Worm (Caenorhabditis elegans) whole organism, dauer: ENCODE results near the gene C03B1.7.

ENCODE experiments used
- unc-62 ChIP-seq: sonication (generic microtip); optimal IDR thresholded peaks from 2 replicates; lab custom pipeline; 2017; ENCODE audit warnings: missing biosample characterization, missing genetic modification reagents, missing genetic modification characterization

C03B1.7 gene

ce11 chrX:6337951-6338350 is 3.7 kb upstream of the C03B1.7 start, which contains the start of gene C03B1.13:
Gene C03B1.13, minus strand, starts transcription at chrX:6338051.
- TF ChIP-seq unc-62, result no peak

ce11 chrX:6338446-6338845 is 3.2 kb upstream of the C03B1.7 start:
- TF ChIP-seq unc-62, result no peak

- no peak for TF ChIP-seq unc-62
Observed at ce11 chrX:6345785-6346184, 4.2 kb downstream of the C03B1.7 start.

ce11 chrX:6347013-6347412 is 5.4 kb downstream of the C03B1.7 start, which contains the start of gene C03B1.9:
Gene C03B1.9, minus strand, starts transcription at chrX:6347113.
- no peak for TF ChIP-seq unc-62

ce11 chrX:6350016-6350415 is 8.4 kb downstream of the C03B1.7 start, which contains the start of gene C03B1.6:
Gene C03B1.6, plus strand, starts transcription at chrX:6350316.
- TF ChIP-seq unc-62, result no peak

- TF ChIP-seq unc-62, result no peak
Observed at ce11 chrX:6353763-6354162, 12.2 kb downstream of the C03B1.7 start.

ce11 chrX:6355030-6355635 is 13.5 kb downstream of the C03B1.7 start, which contains the start of gene C03B1.5:
Gene C03B1.5, plus strand, starts transcription at chrX:6355585.
- no peak for TF ChIP-seq unc-62

- TF ChIP-seq unc-62, result no peak
Observed at ce11 chrX:6357772-6358171, 16.2 kb downstream of the C03B1.7 start, which contains the start of gene C03B1.10. Gene C03B1.10, minus strand, starts transcription at chrX:6357872.

ce11 chrX:6360077-6360476 is 18.5 kb downstream of the C03B1.7 start:
- TF ChIP-seq unc-62, result no peak

- no peak for TF ChIP-seq unc-62
Observed at ce11 chrX:6360658-6361057, 19.0 kb downstream of the C03B1.7 start, which contains the start of gene C03B1.14. Gene C03B1.14, minus strand, starts transcription at chrX:6360758.

ce11 chrX:6364196-6364595 is 22.6 kb downstream of the C03B1.7 start, which contains the start of gene C03B1.4:
Gene C03B1.4, plus strand, starts transcription at chrX:6364496.
- no peak for TF ChIP-seq unc-62

ce11 chrX:6365715-6366114 is 24.1 kb downstream of the C03B1.7 start, which contains the start of gene C03B1.3:
Gene C03B1.3, plus strand, starts transcription at chrX:6366015.
- no peak for TF ChIP-seq unc-62

ce11 chrX:6369717-6370116 is 28.1 kb downstream of the C03B1.7 start, which contains the start of gene C03B1.2:
Gene C03B1.2, plus strand, starts transcription at chrX:6370017.
- TF ChIP-seq unc-62, result no peak

- TF ChIP-seq unc-62, result no peak
Observed at ce11 chrX:6371192-6372116, 29.8 kb downstream of the C03B1.7 start.

- no peak for TF ChIP-seq unc-62
Observed at ce11 chrX:6373348-6373747, 31.7 kb downstream of the C03B1.7 start, which contains the start of gene C03B1.17. Gene C03B1.17, plus strand, starts transcription at chrX:6373648.

- TF ChIP-seq unc-62, result no peak
Observed at ce11 chrX:6374451-6374850, 32.8 kb downstream of the C03B1.7 start, which contains the start of gene C03B1.1. Gene C03B1.1, plus strand, starts transcription at chrX:6374751.
